Fruit fly (Drosophila melanogaster): ENCODE measurements around the gene CG32212.

CG32212 gene

dm6 chr3L:19496600-19496999 lies 9.2 kb downstream of the CG32212 start:
- TF ChIP-seq CG13204 (GFP tag; optimal IDR thresholded peaks at IDR 0.05), result peak; percentile 6
- TF ChIP-seq CG9948 (tag; optimal IDR thresholded peaks at IDR 0.05), result no peak
- TF ChIP-seq CG32121 (GFP tag; IDR thresholded peaks at IDR 0.05), result no peak
- TF ChIP-seq CG10348 (GFP tag; IDR thresholded peaks at IDR 0.05), result no peak
- TF ChIP-seq Snoo (tag; optimal IDR thresholded peaks at IDR 0.05), result no peak
- TF ChIP-seq CG4496 (GFP tag; IDR thresholded peaks at IDR 0.05), result 0 out of 3 replicates have a peak, but pooled peaks have one; percentile 11
- no peak for TF ChIP-seq CG34367 (tag; optimal IDR thresholded peaks at IDR 0.05)
- no peak for TF ChIP-seq gl (tag; optimal IDR thresholded peaks at IDR 0.05)
- TF ChIP-seq fd96Ca (GFP tag; IDR thresholded peaks at IDR 0.05), result no peak
- no peak for TF ChIP-seq CG17806 (tag; optimal IDR thresholded peaks at IDR 0.05)
- TF ChIP-seq CG8159 (tag; optimal IDR thresholded peaks at IDR 0.05), result no peak
- TF ChIP-seq D1 (tag; optimal IDR thresholded peaks at IDR 0.05), result no peak
- TF ChIP-seq rn (GFP tag; IDR thresholded peaks at IDR 0.05), result no peak
- TF ChIP-seq CG14655 (GFP tag; optimal IDR thresholded peaks at IDR 0.05), result peak; percentile 8
- TF ChIP-seq CG12605 (GFP tag; IDR thresholded peaks at IDR 0.05), result no peak
- no peak for TF ChIP-seq CG15710 (tag; optimal IDR thresholded peaks at IDR 0.05)
- no peak for TF ChIP-seq EcR (GFP tag; optimal IDR thresholded peaks at IDR 0.05)
- no peak for TF ChIP-seq Pif1A (GFP tag; optimal IDR thresholded peaks at IDR 0.05)
- no peak for TF ChIP-seq CG8301 (tag; optimal IDR thresholded peaks at IDR 0.05)

- TF ChIP-seq Pif1B (GFP tag; optimal IDR thresholded peaks at IDR 0.05) (no peak), CG15710 (tag; optimal IDR thresholded peaks at IDR 0.05) (no peak), rn (GFP tag; IDR thresholded peaks at IDR 0.05) (no peak), CG17806 (tag; optimal IDR thresholded peaks at IDR 0.05) (no peak), CG8159 (tag; optimal IDR thresholded peaks at IDR 0.05) (no peak), Snoo (tag; optimal IDR thresholded peaks at IDR 0.05) (no peak), CG12605 (GFP tag; IDR thresholded peaks at IDR 0.05) (no peak), CG4496 (GFP tag; IDR thresholded peaks at IDR 0.05) (no peak), CG10348 (GFP tag; IDR thresholded peaks at IDR 0.05) (no peak), CG13204 (GFP tag; optimal IDR thresholded peaks at IDR 0.05) (no peak), D1 (tag; optimal IDR thresholded peaks at IDR 0.05) (no peak), fd96Ca (GFP tag; IDR thresholded peaks at IDR 0.05) (no peak), Pif1A (GFP tag; optimal IDR thresholded peaks at IDR 0.05) (no peak), gl (tag; optimal IDR thresholded peaks at IDR 0.05) (no peak), CG8301 (tag; optimal IDR thresholded peaks at IDR 0.05) (no peak), CG34367 (tag; optimal IDR thresholded peaks at IDR 0.05) (no peak), CG9948 (tag; optimal IDR thresholded peaks at IDR 0.05) (no peak), EcR (GFP tag; optimal IDR thresholded peaks at IDR 0.05) (no peak)
These were observed 9.8 kb downstream of the CG32212 start for dm6 chr3L:19497135-19497534.

dm6 chr3L:19497623-19498022 lies 10.3 kb downstream of the CG32212 start, which contains the start of gene CG9449:
TSS of gene CG9449 (minus strand) at chr3L:19497723.
- TF ChIP-seq CG12605 (GFP tag; IDR thresholded peaks at IDR 0.05) (no peak), Ets98B (GFP tag; IDR thresholded peaks at IDR 0.05) (no peak)

- no peak for TF ChIP-seq CG13204 (GFP tag; optimal IDR thresholded peaks at IDR 0.05)
- TF ChIP-seq CG14655 (GFP tag; optimal IDR thresholded peaks at IDR 0.05), result no peak
- TF ChIP-seq CG4496 (GFP tag; IDR thresholded peaks at IDR 0.05), result no peak
- no peak for TF ChIP-seq CG8159 (tag; optimal IDR thresholded peaks at IDR 0.05)
- TF ChIP-seq CG10348 (GFP tag; IDR thresholded peaks at IDR 0.05), result no peak
These were observed 12.0 kb downstream of the CG32212 start for dm6 chr3L:19499334-19499733.

dm6 chr3L:19500698-19501097 lies 13.3 kb downstream of the CG32212 start, which contains the start of gene CG9451:
TSS of gene CG9451 (minus strand) at chr3L:19500798.
- TF ChIP-seq D1 (tag; optimal IDR thresholded peaks at IDR 0.05), result no peak

dm6 chr3L:19503770-19504169 lies 16.4 kb downstream of the CG32212 start, which contains the start of gene CG9452:
TSS of gene CG9452 (minus strand) at chr3L:19503870.
- no peak for TF ChIP-seq CG8301 (tag; optimal IDR thresholded peaks at IDR 0.05)
- TF ChIP-seq CG10348 (GFP tag; IDR thresholded peaks at IDR 0.05), result no peak

- TF ChIP-seq EcR (GFP tag; optimal IDR thresholded peaks at IDR 0.05) (no peak), CG17806 (tag; optimal IDR thresholded peaks at IDR 0.05) (no peak), D1 (tag; optimal IDR thresholded peaks at IDR 0.05) (no peak), rn (GFP tag; IDR thresholded peaks at IDR 0.05) (no peak), CG10348 (GFP tag; IDR thresholded peaks at IDR 0.05) (no peak), CG14655 (GFP tag; optimal IDR thresholded peaks at IDR 0.05) (no peak), CG8301 (tag; optimal IDR thresholded peaks at IDR 0.05) (no peak), Pif1B (GFP tag; optimal IDR thresholded peaks at IDR 0.05) (no peak), CG12605 (GFP tag; IDR thresholded peaks at IDR 0.05) (no peak), Ets98B (GFP tag; IDR thresholded peaks at IDR 0.05) (no peak)
These were observed 17.4 kb downstream of the CG32212 start for dm6 chr3L:19504719-19505118.

dm6 chr3L:19512672-19513071 lies 25.3 kb downstream of the CG32212 start:
- no peak for TF ChIP-seq CG17806 (tag; optimal IDR thresholded peaks at IDR 0.05)
- TF ChIP-seq Snoo (tag; optimal IDR thresholded peaks at IDR 0.05), result no peak
- no peak for TF ChIP-seq D1 (tag; optimal IDR thresholded peaks at IDR 0.05)
- no peak for TF ChIP-seq rn (GFP tag; IDR thresholded peaks at IDR 0.05)
- no peak for TF ChIP-seq CG13204 (GFP tag; optimal IDR thresholded peaks at IDR 0.05)
- TF ChIP-seq CG8301 (tag; optimal IDR thresholded peaks at IDR 0.05), result no peak
- no peak for TF ChIP-seq CG8159 (tag; optimal IDR thresholded peaks at IDR 0.05)
- no peak for TF ChIP-seq Ets98B (GFP tag; IDR thresholded peaks at IDR 0.05)
- TF ChIP-seq CG10348 (GFP tag; IDR thresholded peaks at IDR 0.05), result no peak
- no peak for TF ChIP-seq Pif1B (GFP tag; optimal IDR thresholded peaks at IDR 0.05)
- TF ChIP-seq gl (tag; optimal IDR thresholded peaks at IDR 0.05), result no peak
- TF ChIP-seq CG12605 (GFP tag; IDR thresholded peaks at IDR 0.05), result no peak
- no peak for TF ChIP-seq fd96Ca (GFP tag; IDR thresholded peaks at IDR 0.05)
- TF ChIP-seq CG4496 (GFP tag; IDR thresholded peaks at IDR 0.05), result no peak
- no peak for TF ChIP-seq CG32121 (GFP tag; IDR thresholded peaks at IDR 0.05)
- no peak for TF ChIP-seq Pif1A (GFP tag; optimal IDR thresholded peaks at IDR 0.05)

All from whole organism, pupa.